Worm (Caenorhabditis elegans): Measurements from ENCODE around the gene F13A2.2.
"Not testable (repeated sequence)": the region's sequence is repeated elsewhere in the genome, so short reads cannot be mapped to it uniquely, and the experiment has no call there.

Gene F13A2.2

ce11 chrV:4339479-4339878 is 44.9 kb downstream of the F13A2.2 start:
- TF ChIP-seq lsy-2 (tag; optimal IDR thresholded peaks at IDR 0.05): peak in 1 of 2 experiments; percentile 2
- peak; percentile 35 to 80 (median 53) for TF ChIP-seq dpl-1 (GFP tag; optimal IDR thresholded peaks at IDR 0.05)
- peak; percentile 8 for TF ChIP-seq xbp-1 (tag; optimal IDR thresholded peaks at IDR 0.05)
- no peak for TF ChIP-seq nhr-237 (tag; optimal IDR thresholded peaks at IDR 0.05)
- TF ChIP-seq unc-98 (GFP tag; IDR thresholded peaks at IDR 0.05): no peak
- no peak for TF ChIP-seq mef-2 (tag; optimal IDR thresholded peaks at IDR 0.05)
- TF ChIP-seq nhr-47 (tag; optimal IDR thresholded peaks at IDR 0.05): peak; percentile 12
- TF ChIP-seq nhr-28 (tag; optimal IDR thresholded peaks at IDR 0.05): no peak
- no peak for TF ChIP-seq efl-3 (GFP tag; optimal IDR thresholded peaks at IDR 0.05)
- TF ChIP-seq ztf-11 (tag; optimal IDR thresholded peaks at IDR 0.05): no peak
- TF ChIP-seq lin-35 (GFP tag; optimal IDR thresholded peaks at IDR 0.05): peak; percentile 60 to 68
- TF ChIP-seq irx-1 (tag; optimal IDR thresholded peaks at IDR 0.05): no peak
- TF ChIP-seq nhr-84 (tag; optimal IDR thresholded peaks at IDR 0.05): no peak
- TF ChIP-seq lin-14 (GFP tag; optimal IDR thresholded peaks at IDR 0.05): no peak
- TF ChIP-seq efl-1 (optimal IDR thresholded peaks at IDR 0.05): peak; percentile 81 to 86
- peak; percentile 85 to 98 for TF ChIP-seq efl-1 (GFP tag; optimal IDR thresholded peaks at IDR 0.05 in 1 of 2)
- TF ChIP-seq snu-23 (GFP tag; optimal IDR thresholded peaks at IDR 0.05): no peak
- TF ChIP-seq elt-2 (tag; optimal IDR thresholded peaks at IDR 0.05): no peak
- TF ChIP-seq nhr-71 (tag; optimal IDR thresholded peaks at IDR 0.05): peak; percentile 3

ce11 chrV:4336462-4336861 is 47.9 kb downstream of the F13A2.2 start, which contains the start of gene irld-1:
Gene irld-1, plus strand, starts transcription at chrV:4336762.
- TF ChIP-seq lin-13 (GFP tag; optimal IDR thresholded peaks at IDR 0.05); F16B12.6 (tag; optimal IDR thresholded peaks at IDR 0.05); C34B4.2 (tag; optimal IDR thresholded peaks at IDR 0.05): not testable (repeated sequence)
